Worm (Caenorhabditis elegans) whole organism, mixed stage, embryonic: ENCODE results near the gene sec-61.A.

ENCODE experiments used
- lin-13 ChIP-seq: fragments of 150-350 bp; optimal IDR thresholded peaks from 2 replicates; lab custom pipeline; 2014; ENCODE audit warnings: missing biosample characterization, missing genetic modification characterization
- unc-39 ChIP-seq: fragments of 150-350 bp; optimal IDR thresholded peaks from 2 replicates; lab custom pipeline; 2014; ENCODE audit warnings: missing biosample characterization, missing genetic modification characterization

ce11 chrIV:14795918-14796488 is 29.1 kb downstream of the sec-61.A start, which contains the start of gene coq-3:
- TF ChIP-seq lin-13 (tag; lab: Kevin White, UChicago) (no peak), unc-39 (tag; lab: Kevin White, UChicago) (no peak)
